Worm (Caenorhabditis elegans): ENCODE data around the gene mrps-35.

Gene mrps-35

DNA sequence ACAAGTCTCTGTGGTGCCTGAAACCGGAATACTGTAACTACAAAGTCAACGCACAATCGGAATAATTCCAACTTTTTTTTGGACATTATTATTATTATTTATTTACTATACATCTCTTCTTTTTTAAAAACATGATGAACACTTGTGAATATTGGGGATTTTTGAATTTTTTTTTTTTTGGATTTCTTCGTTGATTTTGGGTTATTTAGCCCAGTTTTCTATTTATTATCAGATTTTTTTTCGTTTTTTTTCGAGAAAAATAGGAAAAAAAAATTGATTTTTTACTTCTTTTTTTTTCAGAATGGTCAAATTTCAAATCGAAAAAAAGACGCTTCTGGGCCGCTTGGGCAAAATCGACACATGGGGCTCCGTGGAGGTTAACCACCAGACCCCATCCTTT lies 16.9 kb downstream of the mrps-35 start, which contains the start of gene tgt-2:
tgt-2 (plus strand) TSS at position 301 of the 400 bp plus-strand sequence.
- TF ChIP-seq pros-1 (tag; optimal IDR thresholded peaks at IDR 0.05) (no peak), sdc-2 (tag; optimal IDR thresholded peaks at IDR 0.05) (no peak), unc-42 (tag; optimal IDR thresholded peaks at IDR 0.05) (no peak), ceh-30 (tag; optimal IDR thresholded peaks at IDR 0.05) (no peak), pha-2 (tag; optimal IDR thresholded peaks at IDR 0.05) (no peak), hlh-13 (GFP tag; optimal IDR thresholded peaks at IDR 0.05) (no peak), ama-1 (optimal IDR thresholded peaks at IDR 0.05) (no peak), pqm-1 (tag; optimal IDR thresholded peaks at IDR 0.05) (no peak), che-1 (tag; optimal IDR thresholded peaks at IDR 0.05) (no peak), pax-1 (tag; optimal IDR thresholded peaks at IDR 0.05) (no peak), mec-3 (tag; optimal IDR thresholded peaks at IDR 0.05; ENCODE audit: borderline replicate concordance) (no peak)

DNA sequence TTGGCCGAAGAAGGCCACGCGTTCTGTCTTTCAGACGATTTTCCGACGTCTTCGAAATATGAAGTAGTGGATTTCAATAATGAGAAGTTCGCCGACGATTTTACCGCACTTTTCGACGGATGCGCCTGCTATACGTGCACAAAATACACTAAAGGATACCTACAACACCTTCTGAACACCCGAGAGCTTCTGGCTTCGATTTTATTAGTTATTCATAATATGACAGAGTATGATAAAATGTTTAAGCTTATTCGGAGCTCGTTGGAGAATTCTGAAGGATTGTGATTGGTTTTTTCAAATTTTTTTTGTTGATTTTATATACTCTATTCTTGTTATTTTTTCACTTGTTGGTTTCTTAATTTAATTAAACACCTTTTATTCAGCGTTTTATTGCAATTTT lies 19.4 kb downstream of the mrps-35 start:
- TF ChIP-seq hlh-13 (GFP tag; optimal IDR thresholded peaks at IDR 0.05) (no peak), hlh-8 (tag; optimal IDR thresholded peaks at IDR 0.05) (no peak), ceh-14 (tag; optimal IDR thresholded peaks at IDR 0.05) (no peak), dmd-4 (tag; optimal IDR thresholded peaks at IDR 0.05; ENCODE audit: borderline replicate concordance) (no peak), lin-11 (tag; optimal IDR thresholded peaks at IDR 0.05) (no peak), gmeb-2 (tag; optimal IDR thresholded peaks at IDR 0.05) (no peak), elt-2 (tag; optimal IDR thresholded peaks at IDR 0.05) (no peak), ceh-2 (tag; optimal IDR thresholded peaks at IDR 0.05) (no peak), zip-5 (tag; optimal IDR thresholded peaks at IDR 0.05) (no peak), unc-86 (tag; optimal IDR thresholded peaks at IDR 0.05) (no peak), mec-3 (tag; optimal IDR thresholded peaks at IDR 0.05; ENCODE audit: borderline replicate concordance) (no peak), elt-4 (tag; optimal IDR thresholded peaks at IDR 0.05) (no peak), unc-55 (GFP tag; optimal IDR thresholded peaks at IDR 0.05) (no peak), ceh-34 (tag; optimal IDR thresholded peaks at IDR 0.05) (no peak), ceh-24 (tag; optimal IDR thresholded peaks at IDR 0.05) (no peak), fkh-10 (GFP tag; optimal IDR thresholded peaks at IDR 0.05) (no peak), ceh-19 (GFP tag; optimal IDR thresholded peaks at IDR 0.05) (no peak)

DNA sequence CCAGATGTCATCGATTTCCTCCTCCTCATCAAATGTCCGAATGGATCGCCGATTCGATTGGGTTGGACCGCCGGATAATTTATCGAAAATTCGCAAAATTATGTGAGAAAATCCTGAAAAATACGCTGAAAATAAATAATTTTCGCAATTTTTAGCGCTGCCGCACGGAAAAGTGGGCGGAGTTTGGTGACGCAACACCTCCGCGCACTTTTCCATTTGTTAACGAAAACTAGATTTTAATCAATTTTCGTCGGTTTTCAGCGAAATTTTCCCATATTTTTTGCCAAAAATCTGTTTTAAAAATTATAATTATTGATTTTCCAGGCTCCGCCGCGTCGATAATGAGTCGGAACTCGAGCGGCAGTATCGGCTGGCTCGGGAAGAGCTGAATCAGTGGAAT lies 19.9 kb downstream of the mrps-35 start, which contains the start of gene Y39B6A.34:
Y39B6A.34 (plus strand) TSS at position 3 of the 400 bp plus-strand sequence.
- TF ChIP-seq odd-2 (tag; optimal IDR thresholded peaks at IDR 0.05) (no peak), dve-1 (tag; optimal IDR thresholded peaks at IDR 0.05) (no peak), zip-5 (tag; optimal IDR thresholded peaks at IDR 0.05) (no peak), elt-2 (tag; optimal IDR thresholded peaks at IDR 0.05) (peak; percentile 16), ceh-45 (GFP tag; IDR thresholded peaks at IDR 0.05) (no peak), unc-42 (tag; optimal IDR thresholded peaks at IDR 0.05) (peak; percentile 23), pha-4 (tag; optimal IDR thresholded peaks at IDR 0.05) (no peak), ceh-6 (GFP tag; optimal IDR thresholded peaks at IDR 0.05) (no peak), nfya-1 (tag; optimal IDR thresholded peaks at IDR 0.05) (peak; percentile 5), K02D7.2 (tag; optimal IDR thresholded peaks at IDR 0.05) (peak; percentile 1), gmeb-2 (tag; optimal IDR thresholded peaks at IDR 0.05) (no peak), unc-86 (tag; optimal IDR thresholded peaks at IDR 0.05) (peak; percentile 27), ceh-18 (tag; optimal IDR thresholded peaks at IDR 0.05) (no peak)

DNA sequence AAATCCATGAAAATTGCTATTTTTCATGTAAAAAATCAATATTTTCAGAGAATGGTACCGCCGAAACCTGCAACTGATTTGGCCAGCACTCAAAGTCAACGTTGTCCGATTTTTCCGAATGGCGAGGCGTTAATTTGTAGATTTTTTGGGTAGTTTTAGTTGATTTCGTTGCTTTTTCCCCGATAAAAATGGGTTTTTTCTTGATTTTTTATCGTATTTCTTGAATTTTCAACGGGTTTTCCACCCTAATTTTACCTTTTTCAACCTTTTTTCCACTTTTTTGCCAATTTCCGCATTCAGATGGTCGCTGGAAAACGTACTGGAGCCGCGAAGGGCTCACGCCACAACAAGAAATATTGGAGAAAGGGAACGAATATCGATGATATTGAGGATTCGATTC lies 20.6 kb downstream of the mrps-35 start, which contains the start of gene Y39B6A.33:
Y39B6A.33 (plus strand) TSS at position 301 of the 400 bp plus-strand sequence.
- TF ChIP-seq lim-6 (tag; optimal IDR thresholded peaks at IDR 0.05) (no peak), npax-4 (tag; optimal IDR thresholded peaks at IDR 0.05) (no peak), C38D4.7 (GFP tag; optimal IDR thresholded peaks at IDR 0.05) (no peak), eyg-1 (tag; optimal IDR thresholded peaks at IDR 0.05) (no peak), ceh-18 (tag; optimal IDR thresholded peaks at IDR 0.05) (no peak), zip-5 (tag; optimal IDR thresholded peaks at IDR 0.05) (no peak), ztf-16 (tag; optimal IDR thresholded peaks at IDR 0.05) (no peak)
